Fruit fly (Drosophila melanogaster): ENCODE measurements around the gene CG10428.

DNA sequence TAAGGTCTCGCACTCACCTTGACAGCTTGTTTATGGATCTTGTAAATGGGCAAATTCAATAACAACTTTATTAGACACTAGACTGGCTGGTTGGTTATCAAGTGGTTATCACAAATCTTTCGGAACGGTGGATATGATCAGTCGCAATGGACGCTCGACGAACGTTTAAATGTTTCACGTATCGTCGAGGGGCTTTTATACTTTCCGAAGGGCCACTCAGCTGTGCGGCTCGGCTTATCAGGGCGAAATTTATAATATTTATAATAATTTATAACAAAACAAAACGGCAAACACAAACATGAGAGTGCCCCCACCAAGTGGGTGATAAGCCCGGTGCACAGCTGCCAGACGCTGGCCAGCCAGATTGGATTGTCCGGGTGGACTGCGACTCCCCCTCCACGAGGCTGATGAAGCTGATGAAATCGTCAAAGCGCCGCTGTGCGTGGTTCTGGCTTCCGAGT lies 5.6 kb downstream of the CG10428 start, which contains the start of gene CG10621:
- TF ChIP-seq hth (optimal IDR thresholded peaks at IDR 0.05) = no peak
- TF ChIP-seq mirr (GFP tag; optimal IDR thresholded peaks at IDR 0.05) = peak; percentile 95
- no peak for TF ChIP-seq CG4730 (GFP tag; IDR thresholded peaks at IDR 0.05)
- TF ChIP-seq hkb (optimal IDR thresholded peaks at IDR 0.05) = no peak
- TF ChIP-seq hkb (GFP tag; IDR thresholded peaks at IDR 0.05) = no peak
- no peak for TF ChIP-seq stwl (tag; optimal IDR thresholded peaks at IDR 0.05)
- no peak for TF ChIP-seq Dp (GFP tag; optimal IDR thresholded peaks at IDR 0.05)
- no peak for TF ChIP-seq tin (GFP tag; optimal IDR thresholded peaks at IDR 0.05)
- no peak for TF ChIP-seq CG1832 (GFP tag; optimal IDR thresholded peaks at IDR 0.05)
- no peak for TF ChIP-seq CG7963 (GFP tag; IDR thresholded peaks at IDR 0.05; ENCODE audit: partially characterized antibody)
- no peak for TF ChIP-seq zfh1 (GFP tag; IDR thresholded peaks at IDR 0.05)
- TF ChIP-seq oc (tag; optimal IDR thresholded peaks at IDR 0.05) = no peak
- TF ChIP-seq btn (GFP tag; optimal IDR thresholded peaks at IDR 0.05) = no peak
- no peak for TF ChIP-seq wek (GFP tag; optimal IDR thresholded peaks at IDR 0.05)
